Fruit fly (Drosophila melanogaster) S2 (cell line): ENCODE data around the gene CG12116.

Source experiments
- CG8478 ChIP-seq: fragments of >200 bp; optimal IDR thresholded peaks from 2 replicates; lab custom pipeline; 2018
- CTCF ChIP-seq, 2 experiments: fragments of >200 bp; optimal IDR thresholded peaks; 2 replicates each; lab custom pipeline; 2018

dm6 chrX:8517121-8518024 is 48.6 kb upstream of the CG12116 start, which contains the start of gene Nrg:
- TF ChIP-seq CG8478 (lab: Kevin White, UChicago) (no peak), CTCF (optimal IDR thresholded peaks at IDR 0.05; lab: Kevin White, UChicago) (peak; percentile 31 to 46)
